Worm (Caenorhabditis elegans) whole organism, L2 larva: Measurements from ENCODE around the gene Y43F8B.1.

Source experiments
- F13H6.1 ChIP-seq: sonication (generic microtip); optimal IDR thresholded peaks from 2 replicates; lab custom pipeline; 2016; ENCODE audit warnings: missing genetic modification characterization, missing compliant biosample characterization
- Y55F3AM.14 ChIP-seq: fragments of 200-800 bp; sonication (Bioruptor generic); optimal IDR thresholded peaks from 2 replicates; lab custom pipeline; 2018; ENCODE audit warnings: mild to moderate bottlenecking, missing genetic modification characterization, missing compliant biosample characterization
- ZK546.5 ChIP-seq: sonication (generic microtip); optimal IDR thresholded peaks from 2 replicates; lab custom pipeline; 2017; ENCODE audit warnings: missing biosample characterization, missing genetic modification characterization
- ama-1 ChIP-seq: fragments of 150-350 bp; optimal IDR thresholded peaks from 2 replicates; lab custom pipeline; 2018; ENCODE audit warnings: inconsistent platforms
- ceh-16 ChIP-seq: fragments of 150-350 bp; optimal IDR thresholded peaks from 2 replicates; lab custom pipeline; 2014; ENCODE audit warnings: missing biosample characterization, missing genetic modification characterization
- crh-2 ChIP-seq: sonication (generic microtip); optimal IDR thresholded peaks from 2 replicates; lab custom pipeline; 2017; ENCODE audit warnings: missing biosample characterization, missing genetic modification characterization
- egl-27 ChIP-seq: sonication (generic microtip); optimal IDR thresholded peaks from 3 replicates; lab custom pipeline; 2017; ENCODE audit warnings: missing biosample characterization, missing genetic modification reagents, missing genetic modification characterization
- nhr-11 ChIP-seq: fragments of 150-350 bp; optimal IDR thresholded peaks from 2 replicates; lab custom pipeline; 2014; ENCODE audit warnings: missing biosample characterization, missing genetic modification characterization
- nhr-12 ChIP-seq: fragments of 150-350 bp; optimal IDR thresholded peaks from 2 replicates; lab custom pipeline; 2014; ENCODE audit warnings: missing biosample characterization, missing genetic modification characterization
- nhr-237 ChIP-seq: fragments of 150-350 bp; optimal IDR thresholded peaks from 2 replicates; lab custom pipeline; 2014; ENCODE audit warnings: missing biosample characterization, missing genetic modification characterization
- nhr-6 ChIP-seq: fragments of 150-350 bp; optimal IDR thresholded peaks from 2 replicates; lab custom pipeline; 2014; ENCODE audit warnings: missing biosample characterization, missing genetic modification characterization
- unc-62 ChIP-seq: fragments of 150-350 bp; optimal IDR thresholded peaks from 2 replicates; lab custom pipeline; 2014; ENCODE audit warnings: missing biosample characterization, missing genetic modification reagents, missing genetic modification characterization
- zag-1 ChIP-seq: fragments of 150-350 bp; optimal IDR thresholded peaks from 2 replicates; lab custom pipeline; 2014; ENCODE audit warnings: missing biosample characterization, missing genetic modification characterization
- ztf-4 ChIP-seq: fragments of 150-350 bp; optimal IDR thresholded peaks from 2 replicates; lab custom pipeline; 2014; ENCODE audit warnings: missing biosample characterization, missing genetic modification characterization

Y43F8B.1 gene

ce11 chrV:19491302-19491701 is 54.7 kb downstream of the Y43F8B.1 start, which contains the start of gene Y43F8B.29:
Gene Y43F8B.29, plus strand, starts transcription at chrV:19491602.
- no peak for TF ChIP-seq ceh-16 (tag; lab: Kevin White, UChicago)
- no peak for TF ChIP-seq nhr-11 (tag; lab: Kevin White, UChicago)
- no peak for TF ChIP-seq F13H6.1 (tag; lab: Kevin White, UChicago)

ce11 chrV:19490461-19490860 is 55.5 kb downstream of the Y43F8B.1 start, which contains the start of gene Y43F8B.7:
Gene Y43F8B.7, plus strand, starts transcription at chrV:19490761.
- TF ChIP-seq egl-27, result no peak
- TF ChIP-seq nhr-12, result no peak
- TF ChIP-seq crh-2 (tag; lab: Kevin White, UChicago), result no peak
- TF ChIP-seq zag-1 (tag; lab: Kevin White, UChicago), result no peak
- no peak for TF ChIP-seq nhr-6 (tag; lab: Kevin White, UChicago)
- no peak for TF ChIP-seq unc-62
- TF ChIP-seq, all 48 proteins: peak for 0

- TF ChIP-seq nhr-11 (tag; lab: Kevin White, UChicago) (no peak), ztf-4 (tag; lab: Kevin White, UChicago) (no peak), ZK546.5 (tag; lab: Kevin White, UChicago) (no peak), ceh-16 (tag; lab: Kevin White, UChicago) (no peak), ama-1 (lab: Kevin White, UChicago) (no peak), nhr-237 (tag; lab: Kevin White, UChicago) (no peak), nhr-12 (no peak)
Measured at ce11 chrV:19485690-19486089, 60.3 kb downstream of the Y43F8B.1 start, which contains the start of gene Y43F8B.18. Gene Y43F8B.18, plus strand, starts transcription at chrV:19485990.

- TF ChIP-seq nhr-237 (tag; lab: Kevin White, UChicago), result no peak
- no peak for TF ChIP-seq ztf-4 (tag; lab: Kevin White, UChicago)
- no peak for TF ChIP-seq Y55F3AM.14 (GFP tag; lab: Kevin White, UChicago)
- no peak for TF ChIP-seq unc-62
Measured at ce11 chrV:19485261-19485660, 60.7 kb downstream of the Y43F8B.1 start, which contains the start of gene Y43F8B.28. Gene Y43F8B.28, plus strand, starts transcription at chrV:19485319.
